Fruit fly (Drosophila melanogaster): Measurements from ENCODE around the gene CG11398.

The CG11398 gene

DNA sequence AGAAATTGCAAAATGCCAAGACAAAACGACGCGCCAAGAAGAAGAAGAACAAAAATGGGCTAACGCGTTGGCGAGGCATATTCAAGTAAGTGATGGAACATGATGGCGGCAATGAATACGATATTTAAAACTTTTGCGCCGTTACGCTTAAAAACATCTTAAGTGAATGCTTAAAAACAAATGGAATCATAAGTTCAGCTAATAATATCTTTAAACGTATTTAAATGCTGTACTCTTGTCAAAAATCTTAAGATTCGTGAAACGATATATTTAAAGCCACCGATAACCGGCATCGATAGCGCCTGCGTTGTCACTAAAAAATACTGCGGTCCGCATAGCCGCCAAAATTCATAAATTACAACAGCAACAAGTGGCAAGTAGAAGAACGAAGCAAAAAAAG is 24.9 kb upstream of the CG11398 start, which contains the start of gene CG11403 (continued):
- no peak for TF ChIP-seq Vsx1 (GFP tag; optimal IDR thresholded peaks at IDR 0.05)
- no peak for TF ChIP-seq Eip74EF (GFP tag; optimal IDR thresholded peaks at IDR 0.05)
- TF ChIP-seq CG12236 (GFP tag; optimal IDR thresholded peaks at IDR 0.05), result no peak
- peak; percentile 79 for TF ChIP-seq vnd (GFP tag; IDR thresholded peaks at IDR 0.05; ENCODE audit: partially characterized antibody)
- no peak for TF ChIP-seq CHES-1-like (GFP tag; optimal IDR thresholded peaks at IDR 0.05)
- no peak for TF ChIP-seq nom (GFP tag; optimal IDR thresholded peaks at IDR 0.05)
- TF ChIP-seq Drgx (GFP tag; IDR thresholded peaks at IDR 0.05), result no peak
- no peak for TF ChIP-seq CG17568 (GFP tag; optimal IDR thresholded peaks at IDR 0.05)
- TF ChIP-seq salm (tag; optimal IDR thresholded peaks at IDR 0.05), result no peak
- peak; percentile 61 for TF ChIP-seq Dref (GFP tag; IDR thresholded peaks at IDR 0.05)
- no peak for TF ChIP-seq CG31224 (GFP tag; IDR thresholded peaks at IDR 0.05)
- peak; percentile 20 for TF ChIP-seq CG2712 (tag; optimal IDR thresholded peaks at IDR 0.05)
- no peak for TF ChIP-seq CG10565 (GFP tag; optimal IDR thresholded peaks at IDR 0.05)
- TF ChIP-seq HmgZ (tag; optimal IDR thresholded peaks at IDR 0.05), result no peak
- no peak for TF ChIP-seq MTF-1 (GFP tag; optimal IDR thresholded peaks at IDR 0.05; ENCODE audit: borderline replicate concordance)
- no peak for TF ChIP-seq Blimp-1 (GFP tag; optimal IDR thresholded peaks at IDR 0.05)
- peak; percentile 41 for TF ChIP-seq lilli (GFP tag; optimal IDR thresholded peaks at IDR 0.05)
- TF ChIP-seq CG33213 (GFP tag; optimal IDR thresholded peaks at IDR 0.05), result peak; percentile 23
- no peak for TF ChIP-seq mld (GFP tag; IDR thresholded peaks at IDR 0.05; ENCODE audit: partially characterized antibody)
- TF ChIP-seq grn (GFP tag; optimal IDR thresholded peaks at IDR 0.05), result no peak
- TF ChIP-seq her (GFP tag; optimal IDR thresholded peaks at IDR 0.05), result peak; percentile 25
- TF ChIP-seq dan (GFP tag; IDR thresholded peaks at IDR 0.05), result no peak
- no peak for TF ChIP-seq ase (GFP tag; IDR thresholded peaks at IDR 0.05)
- TF ChIP-seq HLHmδ (GFP tag; optimal IDR thresholded peaks at IDR 0.05), result no peak
- TF ChIP-seq CG42726 (GFP tag; IDR thresholded peaks at IDR 0.05; ENCODE audit: partially characterized antibody), result no peak
- TF ChIP-seq btn (GFP tag; optimal IDR thresholded peaks at IDR 0.05), result no peak
- no peak for TF ChIP-seq CG16779 (GFP tag; IDR thresholded peaks at IDR 0.05)
- TF ChIP-seq eve (GFP tag; optimal IDR thresholded peaks at IDR 0.05), result no peak
- TF ChIP-seq CG17912 (GFP tag; optimal IDR thresholded peaks at IDR 0.05), result no peak
- peak; percentile 57 for TF ChIP-seq CoRest (tag; optimal IDR thresholded peaks at IDR 0.05)
- no peak for TF ChIP-seq NFAT (GFP tag; IDR thresholded peaks at IDR 0.05)
- TF ChIP-seq maf-S (GFP tag; optimal IDR thresholded peaks at IDR 0.05), result no peak
- TF ChIP-seq ssp (GFP tag; IDR thresholded peaks at IDR 0.05), result no peak
- no peak for TF ChIP-seq crc (GFP tag; optimal IDR thresholded peaks at IDR 0.05)
- no peak for TF ChIP-seq CG5953 (GFP tag; IDR thresholded peaks at IDR 0.05)
- TF ChIP-seq corto (GFP tag; optimal IDR thresholded peaks at IDR 0.05), result no peak
- peak; percentile 20 for TF ChIP-seq CG10267 (tag; optimal IDR thresholded peaks at IDR 0.05)
- TF ChIP-seq ERR (GFP tag; optimal IDR thresholded peaks at IDR 0.05), result no peak
- TF ChIP-seq dm (GFP tag; optimal IDR thresholded peaks at IDR 0.05), result peak; percentile 19
- no peak for TF ChIP-seq CG2202 (tag; optimal IDR thresholded peaks at IDR 0.05)
- no peak for TF ChIP-seq H15 (GFP tag; IDR thresholded peaks at IDR 0.05)
- TF ChIP-seq gro (GFP tag; optimal IDR thresholded peaks at IDR 0.05), result peak; percentile 2
- TF ChIP-seq Sry-δ (GFP tag; optimal IDR thresholded peaks at IDR 0.05), result peak; percentile 95
- no peak for TF ChIP-seq gt (GFP tag; IDR thresholded peaks at IDR 0.05)
- TF ChIP-seq bab2 (GFP tag; optimal IDR thresholded peaks at IDR 0.05), result no peak
- peak; percentile 19 for TF ChIP-seq fu2 (GFP tag; optimal IDR thresholded peaks at IDR 0.05)
- TF ChIP-seq jumu (GFP tag; optimal IDR thresholded peaks at IDR 0.05), result peak; percentile 58
- TF ChIP-seq Sox100B (GFP tag; optimal IDR thresholded peaks at IDR 0.05), result no peak
- peak; percentile 81; the same call in 2 of the 3 replicates for TF ChIP-seq CG11560 (tag; IDR thresholded peaks at IDR 0.05)
- no peak for TF ChIP-seq bsh (GFP tag; optimal IDR thresholded peaks at IDR 0.05)
- TF ChIP-seq CG15479 (GFP tag; optimal IDR thresholded peaks at IDR 0.05), result no peak

Data from whole organism, embryonic.